Worm (Caenorhabditis elegans): ENCODE results near the gene mrt-2.

mrt-2 gene

DNA sequence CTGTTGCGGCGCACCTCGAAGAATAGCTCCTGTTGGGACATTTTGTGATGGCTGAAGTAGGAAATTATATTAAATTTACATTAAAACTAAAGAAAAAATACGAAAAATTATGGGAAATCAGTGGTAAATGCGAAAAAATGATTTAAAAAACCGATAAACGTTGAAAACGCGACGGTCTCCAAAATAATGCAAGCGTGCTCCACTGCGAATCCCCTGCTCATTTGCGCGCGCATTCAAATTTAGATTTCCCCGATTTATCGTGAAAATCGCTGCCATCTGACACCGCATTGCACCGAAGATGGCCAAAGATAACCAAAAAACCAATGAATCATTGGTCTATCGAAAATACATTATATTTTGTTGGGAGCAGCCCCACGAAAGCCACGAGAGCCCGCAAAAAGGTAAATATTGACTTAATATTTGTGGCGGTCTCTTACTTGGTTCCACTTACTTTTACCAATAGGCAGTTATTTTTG lies 27.1 kb upstream of the mrt-2 start, which contains the start of the genes elb-1 and Y41C4A.11 (continued):
- TF ChIP-seq pha-4 (tag; optimal IDR thresholded peaks at IDR 0.05) (peak; percentile 55), snpc-4 (GFP tag; optimal IDR thresholded peaks at IDR 0.05) (no peak), snpc-4 (tag; optimal IDR thresholded peaks at IDR 0.05) (no peak), T07F8.4 (tag; optimal IDR thresholded peaks at IDR 0.05) (no peak), hmg-20 (GFP tag; IDR thresholded peaks at IDR 0.05) (no peak), nhr-90 (tag; optimal IDR thresholded peaks at IDR 0.05) (no peak), C06A6.2 (GFP tag; conservative IDR thresholded peaks at IDR 0.05) (no peak), egrh-3 (GFP tag; IDR thresholded peaks at IDR 0.05) (no peak), madf-8 (GFP tag; conservative IDR thresholded peaks at IDR 0.05) (no peak), sdz-38 (tag; optimal IDR thresholded peaks at IDR 0.05) (no peak), let-526 (GFP tag; IDR thresholded peaks at IDR 0.05) (no peak), lin-26 (GFP tag; IDR thresholded peaks at IDR 0.05) (no peak), nfya-1 (tag; optimal IDR thresholded peaks at IDR 0.05; ENCODE audit: borderline replicate concordance, insufficient read depth) (no peak), B0261.1 (tag; optimal IDR thresholded peaks at IDR 0.05) (no peak), mcd-1 (GFP tag; IDR thresholded peaks at IDR 0.05) (peak; percentile 97), nhr-179 (tag; optimal IDR thresholded peaks at IDR 0.05) (no peak), snpc-3.4 (tag; optimal IDR thresholded peaks at IDR 0.05) (no peak), Y67H2A.10 (GFP tag; conservative IDR thresholded peaks at IDR 0.05) (no peak), lin-35 (GFP tag; optimal IDR thresholded peaks at IDR 0.05) (peak; percentile 18 to 90 (median 78)), ceh-91 (GFP tag; IDR thresholded peaks at IDR 0.05) (no peak), F49E8.2 (tag; optimal IDR thresholded peaks at IDR 0.05; ENCODE audit: insufficient read depth) (no peak), C17E4.6 (GFP tag; IDR thresholded peaks at IDR 0.05) (no peak), unc-130 (GFP tag; optimal IDR thresholded peaks at IDR 0.05) (no peak), tlf-1 (GFP tag; optimal IDR thresholded peaks at IDR 0.05) (no peak), lin-54 (GFP tag; optimal IDR thresholded peaks at IDR 0.05) (peak; percentile 97), B0035.1 (tag; optimal IDR thresholded peaks at IDR 0.05) (no peak), egl-44 (GFP tag; IDR thresholded peaks at IDR 0.05) (no peak), hmg-1.2 (GFP tag; IDR thresholded peaks at IDR 0.05) (no peak), Y56A3A.18 (GFP tag; IDR thresholded peaks at IDR 0.05) (no peak), dox-1 (GFP tag; IDR thresholded peaks at IDR 0.05) (no peak), hsf-1 (GFP tag; IDR thresholded peaks at IDR 0.05) (no peak), ceh-58 (GFP tag; IDR thresholded peaks at IDR 0.05) (no peak), efl-1 (GFP tag; optimal IDR thresholded peaks at IDR 0.05) (peak; percentile 84), ztf-18 (tag; optimal IDR thresholded peaks at IDR 0.05) (no peak), xnd-1 (tag; optimal IDR thresholded peaks at IDR 0.05) (no peak), rpc-1 (optimal IDR thresholded peaks at IDR 0.05) (no peak), rpc-1 (tag; optimal IDR thresholded peaks at IDR 0.05) (no peak), chd-7 (tag; optimal IDR thresholded peaks at IDR 0.05) (no peak), F23B12.7 (tag; optimal IDR thresholded peaks at IDR 0.05; ENCODE audit: insufficient read depth) (no peak), F22D6.2 (tag; optimal IDR thresholded peaks at IDR 0.05) (no peak), hlh-12 (tag; optimal IDR thresholded peaks at IDR 0.05) (no peak), dpff-1 (tag; optimal IDR thresholded peaks at IDR 0.05) (no peak), ets-4 (GFP tag; optimal IDR thresholded peaks at IDR 0.05) (no peak), lsy-27 (tag; optimal IDR thresholded peaks at IDR 0.05; ENCODE audit: borderline replicate concordance, insufficient read depth) (no peak), F55B11.4 (tag; optimal IDR thresholded peaks at IDR 0.05; ENCODE audit: borderline replicate concordance, insufficient read depth) (no peak), Y53G8AR.9 (GFP tag; conservative IDR thresholded peaks at IDR 0.05) (no peak), him-1 (tag; optimal IDR thresholded peaks at IDR 0.05) (no peak), lsl-1 (GFP tag; optimal IDR thresholded peaks at IDR 0.05) (peak; percentile 35), ekl-4 (GFP tag; IDR thresholded peaks at IDR 0.05) (no peak)

Data from whole organism, young adult.